Fruit fly (Drosophila melanogaster) whole organism, prepupa: ENCODE results near the gene wa-cup.

ENCODE experiments used
- Blimp-1 ChIP-seq: fragments of 200-800 bp; sonication (Bioruptor generic); optimal IDR thresholded peaks from 3 replicates; lab custom pipeline; 2017; ENCODE audit warnings: missing biosample characterization, missing genetic modification characterization, mild to moderate bottlenecking, moderate library complexity, missing genetic modification reagents
- CG10631 ChIP-seq: fragments of 200-800 bp; sonication (Bioruptor generic); optimal IDR thresholded peaks from 2 replicates; lab custom pipeline; 2016; ENCODE audit warnings: missing biosample characterization, missing genetic modification characterization
- CG11902 ChIP-seq: fragments of 200-800 bp; sonication (Bioruptor generic); optimal IDR thresholded peaks from 3 replicates; lab custom pipeline; 2016; ENCODE audit warnings: missing biosample characterization, missing genetic modification characterization
- CG3032 ChIP-seq: fragments of 200-800 bp; optimal IDR thresholded peaks from 2 replicates; lab custom pipeline; 2019; ENCODE audit warnings: missing biosample characterization, mild to moderate bottlenecking, missing genetic modification characterization, moderate library complexity
- CG6792 ChIP-seq: fragments of 200-800 bp; sonication (Bioruptor generic); optimal IDR thresholded peaks from 3 replicates; lab custom pipeline; 2016; ENCODE audit warnings: missing biosample characterization, missing genetic modification characterization
- CG8319 ChIP-seq: fragments of 200-800 bp; sonication (Bioruptor generic); optimal IDR thresholded peaks from 3 replicates; lab custom pipeline; 2016; ENCODE audit warnings: missing biosample characterization, missing genetic modification characterization
- CG9139 ChIP-seq: fragments of 200-800 bp; sonication (Bioruptor generic); optimal IDR thresholded peaks from 3 replicates; lab custom pipeline; 2017; ENCODE audit warnings: missing biosample characterization, mild to moderate bottlenecking, missing genetic modification characterization
- Eip75B ChIP-seq: fragments of 200-800 bp; sonication (Bioruptor generic); optimal IDR thresholded peaks from 3 replicates; lab custom pipeline; 2016; ENCODE audit warnings: missing biosample characterization, missing genetic modification characterization
- Eip93F ChIP-seq: fragments of 200-800 bp; sonication (Bioruptor generic); optimal IDR thresholded peaks from 2 replicates; lab custom pipeline; 2016; ENCODE audit warnings: missing biosample characterization, mild to moderate bottlenecking, missing genetic modification characterization
- Lpt ChIP-seq: fragments of 200-800 bp; sonication (Bioruptor generic); optimal IDR thresholded peaks from 3 replicates; lab custom pipeline; 2016; ENCODE audit warnings: missing biosample characterization, missing genetic modification characterization
- Sox15 ChIP-seq: fragments of 200-800 bp; sonication (Bioruptor generic); optimal IDR thresholded peaks from 3 replicates; lab custom pipeline; 2016; ENCODE audit warnings: missing biosample characterization, missing genetic modification characterization
- vri ChIP-seq: fragments of 200-800 bp; sonication (Bioruptor generic); optimal IDR thresholded peaks from 3 replicates; lab custom pipeline; 2016; ENCODE audit warnings: missing biosample characterization, mild to moderate bottlenecking, missing genetic modification characterization

dm6 chr3R:7394047-7394446 is 26.5 kb upstream of the wa-cup start:
- TF ChIP-seq Sox15 (GFP tag; lab: Kevin White, UChicago) (no peak), CG11902 (GFP tag; lab: Kevin White, UChicago) (no peak), Eip75B (GFP tag; lab: Kevin White, UChicago) (no peak), CG6792 (GFP tag; lab: Kevin White, UChicago) (no peak), CG10631 (GFP tag; lab: Kevin White, UChicago) (no peak), CG9139 (GFP tag; lab: Kevin White, UChicago) (no peak), CG3032 (tag; lab: Kevin White, UChicago) (no peak), Blimp-1 (GFP tag; lab: Kevin White, UChicago) (no peak), vri (GFP tag; lab: Kevin White, UChicago) (no peak), Eip93F (no peak), CG8319 (GFP tag; lab: Kevin White, UChicago) (no peak), Lpt (GFP tag; lab: Kevin White, UChicago) (no peak)
